Worm (Caenorhabditis elegans): ENCODE measurements around the gene gpa-13.

DNA sequence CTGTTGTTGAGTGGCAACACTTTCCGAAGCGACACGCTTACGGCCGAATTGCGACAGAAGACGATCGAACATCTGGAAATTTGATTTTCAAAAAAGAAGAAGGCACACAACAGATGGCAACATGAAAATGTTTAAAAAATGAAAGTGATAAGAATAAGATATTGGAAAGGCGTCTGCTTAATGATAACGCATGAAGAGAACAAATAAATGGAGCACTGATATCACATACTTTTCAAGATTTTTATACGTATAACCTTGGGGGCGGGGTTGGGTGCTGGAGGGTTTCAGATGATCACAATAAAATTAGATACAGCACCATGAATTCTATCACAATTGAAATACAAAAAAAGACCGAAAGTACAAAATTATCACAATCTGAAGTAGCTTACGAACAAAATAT, 9.8 kb downstream of the gpa-13 start, which contains the start of gene C15C8.7:
- no peak for TF ChIP-seq sea-2 (GFP tag; IDR thresholded peaks at IDR 0.05)
- no peak for TF ChIP-seq athp-1 (tag; optimal IDR thresholded peaks at IDR 0.05)
- no peak for TF ChIP-seq madf-6 (GFP tag; IDR thresholded peaks at IDR 0.05)
- TF ChIP-seq ets-4 (GFP tag; optimal IDR thresholded peaks at IDR 0.05), result no peak
- no peak for TF ChIP-seq nhr-90 (tag; optimal IDR thresholded peaks at IDR 0.05)
- TF ChIP-seq snpc-1.1 (tag; optimal IDR thresholded peaks at IDR 0.05; ENCODE audit: insufficient read depth), result no peak
- TF ChIP-seq unc-62 (GFP tag; optimal IDR thresholded peaks at IDR 0.05), result no peak
- TF ChIP-seq nfyb-1 (GFP tag; IDR thresholded peaks at IDR 0.05), result no peak
- no peak for TF ChIP-seq ama-1 (optimal IDR thresholded peaks at IDR 0.05)
- no peak for TF ChIP-seq ama-1 (GFP tag; optimal IDR thresholded peaks at IDR 0.05)
- no peak for TF ChIP-seq lin-54 (GFP tag; optimal IDR thresholded peaks at IDR 0.05)
- TF ChIP-seq dox-1 (GFP tag; IDR thresholded peaks at IDR 0.05), result no peak
- TF ChIP-seq T26A5.8 (tag; optimal IDR thresholded peaks at IDR 0.05), result no peak
- TF ChIP-seq xnd-1 (tag; optimal IDR thresholded peaks at IDR 0.05), result no peak
- TF ChIP-seq efl-1 (GFP tag; optimal IDR thresholded peaks at IDR 0.05), result no peak
